Fruit fly (Drosophila melanogaster): ENCODE measurements around the gene Pmi.

Gene Pmi

DNA sequence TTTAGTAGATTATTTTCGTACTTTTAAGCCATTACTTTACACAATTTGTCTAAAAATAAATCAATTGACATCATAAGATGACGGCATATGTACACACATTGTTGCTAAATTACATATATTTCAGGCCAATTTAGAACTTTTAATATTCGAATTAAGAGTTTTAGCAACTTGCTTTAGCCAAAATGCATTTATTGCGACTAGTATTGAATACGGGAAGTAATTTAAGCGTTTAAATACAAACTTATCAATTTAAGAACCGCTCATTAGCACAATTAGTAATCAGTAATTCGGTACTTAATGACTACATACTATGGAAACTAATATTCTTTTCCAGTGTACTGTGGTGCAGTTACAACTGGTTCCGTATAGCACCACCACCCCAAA is 29.3 kb downstream of the Pmi start:
- TF ChIP-seq noc (tag; optimal IDR thresholded peaks at IDR 0.05): no peak

DNA sequence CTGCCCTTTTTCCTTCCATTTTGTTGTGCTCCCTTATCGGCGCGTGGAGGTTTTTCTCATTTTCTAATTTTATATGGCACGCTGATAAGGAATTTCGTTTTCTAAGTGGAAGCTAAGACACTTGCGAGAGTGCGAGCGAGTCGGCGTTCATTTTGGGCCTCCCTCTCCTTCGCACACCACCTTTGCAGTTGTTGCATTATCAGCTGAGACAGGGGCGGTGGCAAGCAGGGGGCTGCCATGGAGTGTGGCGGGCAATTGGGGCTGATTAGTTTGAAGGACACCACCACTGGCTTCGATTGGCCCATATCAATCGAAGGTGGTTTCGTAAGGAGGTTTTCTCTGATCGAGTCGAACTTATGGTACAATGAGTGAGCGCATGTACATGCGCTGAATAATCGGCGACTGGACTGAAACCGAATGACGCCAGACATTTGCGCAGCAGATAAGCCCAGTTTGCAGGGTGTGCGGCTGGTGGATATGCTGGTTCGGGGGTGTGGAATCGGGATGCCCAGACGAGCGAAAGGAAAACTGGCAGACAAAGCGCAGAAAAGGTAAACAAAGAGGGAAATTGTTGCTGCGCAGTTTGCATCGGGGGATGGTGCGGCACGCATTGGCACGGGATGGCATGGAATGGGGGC is 29.9 kb downstream of the Pmi start:
- peak; percentile 35 for TF ChIP-seq noc (tag; optimal IDR thresholded peaks at IDR 0.05)

DNA sequence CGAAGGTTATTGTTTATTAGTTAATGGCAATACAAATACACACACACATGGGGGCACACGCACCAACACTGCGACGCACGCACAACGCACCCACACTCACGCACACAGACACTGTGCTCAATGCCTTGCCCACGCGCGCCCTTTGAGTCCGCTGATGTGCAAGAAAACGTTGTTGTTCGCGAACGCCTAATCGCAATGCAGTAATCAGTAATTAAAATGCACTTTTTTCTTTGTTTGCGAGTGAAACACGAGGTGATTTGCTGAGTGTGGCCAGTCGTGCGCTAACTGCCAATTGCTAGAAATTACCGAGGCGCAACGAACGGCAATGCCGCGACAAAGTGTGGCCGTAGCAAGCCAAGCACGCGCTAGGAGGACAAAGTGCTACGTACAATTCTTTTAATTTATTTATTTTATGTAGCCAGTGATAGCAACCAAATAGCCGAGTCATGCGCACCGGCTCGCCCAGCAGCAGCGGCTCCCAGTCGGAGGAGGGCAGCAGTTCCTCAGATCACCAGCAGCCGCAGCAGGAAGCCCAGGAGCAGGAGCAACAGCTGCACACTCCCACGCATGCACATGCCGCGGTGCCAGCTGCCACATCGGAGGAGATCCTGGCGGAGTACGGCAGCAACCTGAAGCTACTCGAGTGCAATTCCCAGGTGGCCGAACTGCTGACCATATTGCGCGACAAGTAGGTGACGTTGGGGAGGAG is 30.9 kb downstream of the Pmi start, which contains the start of the genes S6k and kri:
Gene S6k, minus strand, starts transcription at position 299 of the 709 bp plus-strand sequence.
Gene kri, plus strand, starts transcription at position 341 of the 709 bp plus-strand sequence.
- TF ChIP-seq noc (tag; optimal IDR thresholded peaks at IDR 0.05): peak; percentile 42

DNA sequence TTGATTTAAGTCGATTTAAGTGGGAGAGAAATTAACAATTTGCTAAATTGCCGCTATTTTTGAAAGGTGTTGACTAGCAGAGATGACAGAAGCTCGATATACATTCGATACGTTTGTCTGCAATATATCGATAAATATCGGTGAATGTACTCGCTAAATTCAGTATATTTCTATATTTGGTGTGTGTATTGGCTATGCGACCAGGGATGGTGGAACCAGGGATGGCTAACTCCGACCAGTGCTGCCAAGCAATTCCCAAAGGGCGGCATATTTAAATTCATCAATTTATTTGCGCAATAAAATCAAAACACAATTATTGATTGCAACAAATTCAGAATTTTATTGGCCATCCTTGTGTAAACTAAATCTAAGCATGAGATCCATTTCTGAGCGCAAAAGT is 33.2 kb downstream of the Pmi start, which contains the start of gene mad2:
Gene mad2, minus strand, starts transcription at position 78 of the 400 bp plus-strand sequence.
- no peak for TF ChIP-seq noc (tag; optimal IDR thresholded peaks at IDR 0.05)

DNA sequence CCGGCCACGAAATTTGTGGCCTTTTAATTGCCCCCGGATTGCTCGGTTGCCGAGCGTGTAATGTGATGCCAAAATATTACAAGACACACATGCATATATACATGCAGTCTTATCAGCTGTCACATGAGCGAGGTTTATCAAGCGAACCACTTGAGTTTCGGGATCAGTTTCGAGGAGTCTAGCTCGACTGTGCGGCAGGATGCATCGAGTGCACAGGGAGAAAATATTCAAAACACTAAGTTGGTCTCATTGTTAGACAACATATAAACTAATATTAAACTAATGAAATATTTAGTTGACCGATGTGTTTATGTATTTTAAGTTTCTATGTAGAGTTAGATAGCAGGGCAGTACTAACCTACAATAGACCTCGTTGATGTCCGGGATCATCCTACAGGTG is 37.3 kb downstream of the Pmi start:
- TF ChIP-seq noc (tag; optimal IDR thresholded peaks at IDR 0.05): no peak

DNA sequence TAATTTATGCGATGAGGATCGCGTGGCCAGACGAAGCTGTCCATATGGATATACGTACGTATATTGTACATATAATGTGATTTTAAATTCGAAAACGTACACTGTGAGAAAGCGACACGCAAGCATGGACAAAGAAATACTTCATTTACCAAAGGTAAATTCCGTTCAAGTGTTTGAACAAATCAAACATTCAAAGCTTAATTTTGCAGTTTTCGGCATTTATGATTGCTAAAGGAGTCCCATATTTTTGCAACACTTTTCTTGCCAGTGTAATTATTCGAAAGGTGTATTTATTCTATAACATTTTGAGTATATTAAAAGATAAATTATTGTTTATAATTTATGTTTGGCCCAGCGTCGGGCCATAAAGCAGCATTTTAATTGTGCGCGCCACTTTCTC is 39.5 kb downstream of the Pmi start:
- TF ChIP-seq noc (tag; optimal IDR thresholded peaks at IDR 0.05): peak; percentile 40

DNA sequence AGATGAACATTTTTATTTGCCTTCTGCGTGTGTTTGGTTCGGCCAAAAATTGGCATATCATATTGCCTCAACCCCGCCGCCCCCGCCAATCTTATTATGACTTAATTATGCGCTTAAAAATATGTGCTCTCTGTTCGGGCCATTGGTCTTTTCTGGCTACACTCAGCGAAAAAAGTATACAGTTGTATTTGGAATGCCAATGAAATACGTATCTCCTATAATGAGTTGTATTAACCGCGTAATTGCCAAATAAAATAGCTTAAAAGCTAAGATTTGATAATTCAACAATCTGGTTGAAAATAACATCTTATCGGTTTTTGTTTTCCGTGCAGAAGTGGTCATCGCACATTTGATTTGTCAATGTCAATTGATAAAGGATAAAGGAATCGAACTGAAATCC is 40.2 kb downstream of the Pmi start:
- TF ChIP-seq noc (tag; optimal IDR thresholded peaks at IDR 0.05): no peak

DNA sequence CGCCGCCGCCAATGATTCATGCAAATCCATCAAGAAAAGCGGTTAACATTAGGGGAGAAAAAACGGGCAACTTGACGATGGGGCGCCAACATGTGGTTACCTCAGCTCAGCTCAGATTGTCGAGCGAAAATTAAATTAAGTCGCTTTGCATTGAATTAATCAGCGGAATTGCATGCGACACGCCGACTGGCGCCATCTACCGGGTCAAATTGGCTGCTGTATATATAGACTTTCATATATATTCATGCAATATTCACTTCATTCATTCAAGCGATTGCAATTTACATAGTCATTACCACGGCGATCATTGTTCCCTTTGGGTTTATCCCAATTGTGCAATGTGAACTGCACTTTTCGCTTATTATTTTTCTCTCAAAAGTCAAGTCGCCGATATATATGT is 40.9 kb downstream of the Pmi start:
- no peak for TF ChIP-seq noc (tag; optimal IDR thresholded peaks at IDR 0.05)

DNA sequence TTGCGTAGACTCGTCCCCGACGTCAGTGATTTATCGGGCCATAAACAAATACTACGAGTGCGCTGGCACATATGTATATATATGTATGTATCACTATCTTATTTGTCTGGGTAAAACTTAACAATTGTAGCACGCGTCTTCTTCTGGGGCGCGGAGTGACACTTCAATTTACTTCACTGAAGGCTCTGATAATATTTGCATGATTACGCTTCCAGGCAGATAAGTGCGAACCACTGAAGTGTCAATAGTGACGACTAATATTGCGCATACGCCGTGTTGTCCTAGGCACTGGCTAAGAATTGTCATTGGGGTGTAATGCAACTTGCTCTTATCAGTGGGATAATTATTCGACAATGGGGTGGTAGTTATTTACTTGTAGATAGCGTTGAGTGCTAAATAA is 41.7 kb downstream of the Pmi start:
- TF ChIP-seq noc (tag; optimal IDR thresholded peaks at IDR 0.05): no peak

DNA sequence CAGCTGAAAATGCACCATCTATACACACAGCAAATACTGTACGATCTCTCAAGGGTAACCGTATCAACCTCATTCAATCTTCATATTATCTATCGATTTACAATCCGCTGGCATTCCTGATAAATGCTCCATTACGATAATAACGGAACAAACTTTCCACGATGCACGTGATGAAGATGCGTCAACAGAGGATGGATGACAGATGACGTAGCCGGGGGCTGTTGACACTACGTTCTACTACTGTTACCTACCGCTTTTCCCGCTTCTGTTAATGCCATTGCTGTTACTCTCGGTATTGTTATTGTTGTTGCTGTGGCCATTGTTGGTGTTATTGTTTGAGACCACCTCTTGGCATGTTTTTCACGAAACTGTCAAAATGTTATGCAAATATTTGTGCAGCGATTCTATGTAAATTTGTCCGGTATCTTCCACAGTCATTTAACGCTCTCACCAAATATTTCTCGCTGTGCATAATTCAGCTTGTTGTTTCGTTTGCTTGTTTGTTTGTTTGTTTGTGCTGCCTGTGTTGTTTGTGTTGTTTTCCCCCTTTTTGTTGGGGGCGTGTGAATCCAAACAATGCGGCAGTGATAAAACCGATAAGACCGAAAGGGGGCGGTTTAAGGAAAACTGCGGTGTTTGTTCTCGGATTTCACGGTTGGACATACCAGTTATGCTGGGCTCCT is 44.1 kb downstream of the Pmi start:
- TF ChIP-seq noc (tag; optimal IDR thresholded peaks at IDR 0.05): peak; percentile 46

DNA sequence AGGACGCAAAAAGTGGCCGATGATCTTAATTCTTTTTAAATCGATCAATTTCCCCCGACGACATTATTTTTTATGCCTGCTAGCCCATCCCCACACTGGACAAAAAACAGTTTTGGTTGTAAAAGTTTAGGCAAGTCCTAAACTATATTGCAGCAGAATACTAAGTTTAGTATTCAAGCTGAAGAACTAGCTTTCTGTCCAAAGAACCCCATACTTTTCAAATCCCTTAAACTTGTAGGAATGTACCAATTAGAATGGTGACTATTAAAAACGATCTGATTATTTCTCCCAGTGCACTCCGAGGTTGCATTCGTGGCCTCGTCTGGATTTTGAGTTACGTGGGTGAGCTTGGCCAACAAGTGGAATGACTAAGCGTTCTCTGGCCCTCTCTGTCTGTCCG is 45.6 kb downstream of the Pmi start:
- TF ChIP-seq noc (tag; optimal IDR thresholded peaks at IDR 0.05): no peak

DNA sequence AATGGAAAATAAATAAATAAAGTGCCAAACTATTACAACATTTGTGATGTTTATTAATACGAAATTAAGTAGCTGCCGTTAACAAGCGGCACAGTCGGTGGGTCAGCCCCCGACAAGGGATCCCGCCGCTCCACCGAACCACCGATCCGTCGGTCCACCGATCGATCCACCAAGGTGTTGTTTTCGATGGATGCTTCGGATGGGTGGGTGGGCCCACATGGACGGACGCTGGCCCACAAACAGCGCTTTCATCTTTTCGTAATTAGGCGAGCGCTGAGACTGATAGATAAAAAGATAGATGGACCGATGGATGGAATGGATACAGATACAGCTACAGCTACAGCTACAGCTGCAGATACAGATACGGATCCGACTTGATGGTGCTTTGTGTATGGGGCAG is 48.4 kb downstream of the Pmi start:
- no peak for TF ChIP-seq noc (tag; optimal IDR thresholded peaks at IDR 0.05)

DNA sequence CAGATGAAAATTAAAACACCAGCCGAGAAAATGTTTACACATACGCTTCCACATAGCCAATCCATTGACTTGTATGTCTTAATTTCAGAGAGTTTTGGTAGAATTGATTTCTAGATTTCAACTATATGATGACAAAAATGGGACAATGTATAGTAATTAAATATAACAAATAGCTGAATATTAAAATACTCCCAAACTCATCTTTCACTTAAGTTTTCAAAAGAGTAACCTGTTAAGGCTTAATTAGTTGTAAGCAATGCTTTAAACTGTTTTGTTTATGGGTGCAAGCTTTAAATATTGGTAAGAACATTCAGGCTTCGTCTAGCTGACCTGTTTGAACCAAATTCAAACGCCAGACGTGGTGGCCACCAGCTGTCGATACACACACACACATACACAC is 48.8 kb downstream of the Pmi start:
- no peak for TF ChIP-seq noc (tag; optimal IDR thresholded peaks at IDR 0.05)

DNA sequence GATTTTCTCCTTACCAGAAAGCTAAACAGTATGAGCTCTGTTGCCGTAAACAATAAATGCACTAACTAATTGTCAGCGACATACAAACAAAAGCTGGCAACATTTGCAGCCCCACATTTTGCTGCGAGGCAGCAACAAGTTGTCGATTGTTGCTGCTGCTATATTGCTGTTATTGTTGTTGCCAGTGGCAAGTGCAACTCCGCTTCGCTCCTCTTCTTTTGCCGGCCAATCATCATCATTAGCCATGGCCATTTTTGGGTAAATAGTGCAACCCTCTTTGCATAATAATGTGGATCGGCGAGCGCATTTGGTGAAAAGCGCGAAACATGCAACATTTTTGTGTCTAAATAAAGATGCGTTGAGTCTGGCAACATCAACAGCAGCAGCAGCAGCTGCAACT is 50.8 kb downstream of the Pmi start:
- TF ChIP-seq noc (tag; optimal IDR thresholded peaks at IDR 0.05): no peak

DNA sequence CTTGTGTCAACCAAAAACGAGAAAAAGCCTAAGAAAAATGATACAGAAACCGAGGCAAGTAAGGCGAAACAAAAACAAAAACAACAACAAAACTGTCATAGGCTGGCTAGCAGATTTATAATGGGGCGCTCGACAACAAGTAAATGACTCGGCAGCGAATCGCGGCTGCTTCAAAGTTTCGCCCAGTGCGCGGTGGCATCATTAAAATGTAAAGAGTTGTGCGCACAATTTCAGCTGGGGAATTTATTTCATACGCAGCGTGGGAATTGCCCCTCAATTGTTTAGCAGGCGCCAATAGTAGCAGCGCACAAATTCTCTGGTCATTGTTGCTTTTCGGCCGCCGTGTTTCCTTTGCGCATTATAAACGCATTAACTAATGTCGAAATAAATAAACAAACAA is 52.0 kb downstream of the Pmi start:
- no peak for TF ChIP-seq noc (tag; optimal IDR thresholded peaks at IDR 0.05)

DNA sequence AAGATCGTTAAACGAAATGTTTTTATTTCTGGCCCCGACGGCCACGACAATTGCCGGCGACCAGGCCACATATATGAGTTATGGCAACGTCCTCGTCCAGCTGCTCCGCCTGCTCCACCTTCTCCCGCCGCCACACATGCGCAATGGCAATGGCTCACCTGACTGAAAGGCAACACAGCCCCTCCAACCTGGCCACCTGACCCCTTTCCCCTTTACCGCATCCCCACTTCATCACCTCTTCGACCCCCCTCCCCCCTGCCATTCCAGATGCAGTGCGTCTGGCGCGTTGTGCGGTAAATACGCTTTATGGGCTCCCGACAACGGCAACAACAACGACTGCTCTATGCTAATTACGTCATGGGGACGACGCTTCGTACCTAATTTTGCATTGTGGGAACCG is 53.9 kb downstream of the Pmi start:
- no peak for TF ChIP-seq noc (tag; optimal IDR thresholded peaks at IDR 0.05)

DNA sequence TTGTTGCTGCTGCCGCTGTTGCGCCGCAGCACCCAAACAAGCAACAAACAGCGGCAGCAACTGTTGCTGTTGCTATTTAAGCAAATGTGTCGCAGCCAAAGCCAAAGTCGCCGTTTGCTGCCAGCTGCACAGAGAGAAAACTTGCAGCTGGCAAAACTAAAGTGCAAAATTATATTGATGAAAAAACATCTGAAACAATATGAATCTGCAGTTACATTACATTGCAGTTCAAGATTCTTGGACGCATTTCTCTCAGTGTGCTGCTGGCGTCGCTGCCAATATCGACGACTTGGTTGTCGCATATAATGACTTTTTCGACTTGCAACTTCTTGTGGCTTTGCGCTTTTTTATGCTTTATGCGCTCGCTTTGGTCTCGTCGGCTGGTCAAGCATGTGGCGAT is 54.4 kb downstream of the Pmi start:
- no peak for TF ChIP-seq noc (tag; optimal IDR thresholded peaks at IDR 0.05)

Measured in whole organism, larva.